Worm (Caenorhabditis elegans) whole organism, L1 larva: Measurements from ENCODE around the gene dhs-9.

ENCODE experiments used
- ama-1 ChIP-seq: fragments of 150-350 bp; optimal IDR thresholded peaks from 2 replicates; lab custom pipeline; 2014
- efl-1 ChIP-seq, 4 experiments: fragments of 150-350 bp; optimal IDR thresholded peaks in 3 of 4; peaks in 1 of 4; 1 replicate in 1 of 4; 2 replicates in 3 of 4; lab custom pipeline; 2014; ENCODE audit warnings: missing biosample characterization in 2 of 4, missing genetic modification characterization in 2 of 4, missing genetic modification reagents in 2 of 4
- isw-1 ChIP-seq: fragments of 200-800 bp; sonication (Bioruptor generic); IDR thresholded peaks from 2 replicates; pipeline ENCODE4 v1.3.6; 2022; ENCODE audit warnings: missing genetic modification characterization, missing compliant biosample characterization
- lin-14 ChIP-seq: fragments of 200-800 bp; sonication (Bioruptor generic); optimal IDR thresholded peaks from 2 replicates; lab custom pipeline; 2018; ENCODE audit warnings: mild to moderate bottlenecking, missing genetic modification characterization, moderate library complexity, missing compliant biosample characterization
- nhr-76 ChIP-seq: sonication (generic microtip); optimal IDR thresholded peaks from 2 replicates; lab custom pipeline; 2017; ENCODE audit warnings: missing biosample characterization, missing genetic modification characterization
- nhr-85 ChIP-seq: sonication (generic microtip); peaks from one replicate; lab custom pipeline; 2016; ENCODE audit warnings: missing genetic modification characterization, inconsistent platforms, missing compliant biosample characterization
- nhr-90 ChIP-seq: sonication (generic microtip); optimal IDR thresholded peaks from 2 replicates; lab custom pipeline; 2016; ENCODE audit warnings: mild to moderate bottlenecking, missing genetic modification characterization, missing compliant biosample characterization; ENCODE audit not compliant: poor library complexity
- rnt-1 ChIP-seq: sonication (generic microtip); optimal IDR thresholded peaks from 2 replicates; lab custom pipeline; 2016; ENCODE audit warnings: mild to moderate bottlenecking, missing genetic modification characterization, moderate library complexity, missing compliant biosample characterization
- ztf-4 ChIP-seq: fragments of 150-350 bp; optimal IDR thresholded peaks from 2 replicates; lab custom pipeline; 2014; ENCODE audit warnings: missing biosample characterization, missing genetic modification characterization

ce11 chrIII:5405628-5406084 lies 37.8 kb upstream of the dhs-9 start, which contains the start of the genes W03A5.2 and Y32H12A.8:
- TF ChIP-seq rnt-1 (tag; lab: Kevin White, UChicago) (peak; percentile 28), lin-14 (no peak), ztf-4 (tag; lab: Kevin White, UChicago) (no peak), nhr-90 (tag; lab: Kevin White, UChicago) (no peak), nhr-76 (no peak), nhr-85 (tag; lab: Kevin White, UChicago) (peak; percentile 41), isw-1 (GFP tag; lab: Robert Waterston, UW) (peak; percentile 6; the same call in 1 of the 2 replicates), efl-1 (optimal IDR thresholded peaks at IDR 0.05; lab: Kevin White, UChicago) (peak; percentile 46 to 88), efl-1 (GFP tag; optimal IDR thresholded peaks at IDR 0.05 in 1 of 2; lab: Kevin White, UChicago) (peak; percentile 86 to 98), ama-1 (lab: Kevin White, UChicago) (no peak)
